Fruit fly (Drosophila melanogaster) whole organism, embryonic: Measurements from ENCODE around the gene mei-P26.

Experiments
- Aef1 ChIP-seq: fragments of 200-800 bp; sonication (Bioruptor generic); IDR thresholded peaks from 3 replicates; pipeline ENCODE4 v1.3.6; 2022; ENCODE audit warnings: missing biosample characterization, missing genetic modification characterization
- Antp ChIP-seq: fragments of 200-800 bp; sonication (Bioruptor generic); optimal IDR thresholded peaks from 3 replicates; lab custom pipeline; 2016; ENCODE audit warnings: missing biosample characterization, missing genetic modification characterization
- Awh ChIP-seq: fragments of 200-800 bp; sonication (Bioruptor generic); IDR thresholded peaks from 2 replicates; pipeline ENCODE4, ENCODE4 v1.3.6; 2022; ENCODE audit warnings: missing biosample characterization, missing genetic modification characterization
- BEAF-32 ChIP-seq: fragments of 200-800 bp; sonication (Bioruptor generic); optimal IDR thresholded peaks from 3 replicates; lab custom pipeline; 2017; ENCODE audit warnings: missing biosample characterization, missing genetic modification characterization, mild to moderate bottlenecking, moderate library complexity, missing genetic modification reagents
- Bgb ChIP-seq: fragments of 200-800 bp; sonication (Bioruptor generic); IDR thresholded peaks from 2 replicates; pipeline ENCODE4 v1.3.6; 2022; ENCODE audit warnings: missing biosample characterization, missing genetic modification characterization; ENCODE audit not compliant: partially characterized antibody
- CG11560 ChIP-seq: fragments of 200-800 bp; sonication (Bioruptor generic); IDR thresholded peaks from 3 replicates; pipeline ENCODE4 v1.3.6; 2022; ENCODE audit warnings: missing biosample characterization, missing genetic modification characterization
- CG12391 ChIP-seq: fragments of 200-800 bp; sonication (Bioruptor generic); optimal IDR thresholded peaks from 3 replicates; lab custom pipeline; 2018; ENCODE audit warnings: missing biosample characterization, mild to moderate bottlenecking, missing genetic modification characterization, moderate library complexity
- CG12744 ChIP-seq: fragments of 200-800 bp; sonication (Bioruptor generic); optimal IDR thresholded peaks from 2 replicates; lab custom pipeline; 2016; ENCODE audit warnings: missing biosample characterization, missing genetic modification characterization
- CG13775 ChIP-seq: fragments of 200-800 bp; sonication (Bioruptor generic); optimal IDR thresholded peaks from 3 replicates; lab custom pipeline; 2017; ENCODE audit warnings: missing biosample characterization, mild to moderate bottlenecking, missing genetic modification characterization
- CG14014 ChIP-seq: fragments of 200-800 bp; sonication (Bioruptor generic); IDR thresholded peaks from 2 replicates; pipeline ENCODE4 v1.3.6; 2022; ENCODE audit warnings: missing biosample characterization, missing genetic modification characterization
- CG1529 ChIP-seq: fragments of 200-800 bp; sonication (Bioruptor generic); optimal IDR thresholded peaks from 3 replicates; lab custom pipeline; 2018; ENCODE audit warnings: missing biosample characterization, missing genetic modification characterization
- CG3065 ChIP-seq: fragments of 200-800 bp; sonication (Bioruptor generic); optimal IDR thresholded peaks from 2 replicates; lab custom pipeline; 2016; ENCODE audit warnings: missing biosample characterization, missing genetic modification characterization
- CG32532 ChIP-seq: fragments of 200-800 bp; sonication (Bioruptor generic); IDR thresholded peaks from 2 replicates; pipeline ENCODE4 v1.3.6; 2022; ENCODE audit warnings: missing biosample characterization, missing genetic modification characterization
- CG33557 ChIP-seq: fragments of 200-800 bp; sonication (Bioruptor generic); optimal IDR thresholded peaks from 2 replicates; lab custom pipeline; 2019; ENCODE audit warnings: missing biosample characterization, mild to moderate bottlenecking, missing genetic modification characterization, moderate library complexity
- CG34422 ChIP-seq: fragments of 200-800 bp; sonication (Bioruptor generic); IDR thresholded peaks from 3 replicates; pipeline ENCODE4 v1.3.6; 2022; ENCODE audit warnings: missing biosample characterization, missing genetic modification characterization
- CG6683 ChIP-seq: fragments of 200-800 bp; sonication (Bioruptor generic); optimal IDR thresholded peaks from 2 replicates; lab custom pipeline; 2017; ENCODE audit warnings: missing biosample characterization, mild to moderate bottlenecking, missing genetic modification characterization, missing genetic modification reagents
- CG9609 ChIP-seq: fragments of 200-800 bp; sonication (Bioruptor generic); optimal IDR thresholded peaks from 3 replicates; lab custom pipeline; 2016; ENCODE audit warnings: missing biosample characterization, missing genetic modification characterization
- CG9797 ChIP-seq: fragments of 200-800 bp; sonication (Bioruptor generic); optimal IDR thresholded peaks from 3 replicates; lab custom pipeline; 2018; ENCODE audit warnings: missing biosample characterization, mild to moderate bottlenecking, missing genetic modification characterization
- Ets65A ChIP-seq: fragments of 200-800 bp; sonication (Bioruptor generic); peaks from one replicate; lab custom pipeline; 2016; ENCODE audit warnings: missing biosample characterization, missing genetic modification characterization
- HmgZ ChIP-seq: fragments of 200-800 bp; sonication (Bioruptor generic); optimal IDR thresholded peaks from 2 replicates; lab custom pipeline; 2018; ENCODE audit warnings: missing biosample characterization, mild to moderate bottlenecking, missing genetic modification characterization
- Hr39 ChIP-seq: fragments of >200 bp; optimal IDR thresholded peaks from 2 replicates; lab custom pipeline; 2017
- Hsf ChIP-seq: fragments of 200-800 bp; sonication (Bioruptor generic); optimal IDR thresholded peaks from 3 replicates; lab custom pipeline; 2016; ENCODE audit warnings: missing biosample characterization, missing genetic modification characterization
- MBD-R2 ChIP-seq: fragments of 200-800 bp; sonication (Bioruptor generic); IDR thresholded peaks from 2 replicates; pipeline ENCODE4 v1.3.6; 2022; ENCODE audit warnings: missing biosample characterization, missing genetic modification characterization
- MESR4 ChIP-seq: fragments of 200-800 bp; sonication (Bioruptor generic); optimal IDR thresholded peaks from 2 replicates; lab custom pipeline; 2018; ENCODE audit warnings: missing biosample characterization, mild to moderate bottlenecking, missing genetic modification characterization, moderate library complexity
- Mes4 ChIP-seq: fragments of 200-800 bp; sonication (Bioruptor generic); optimal IDR thresholded peaks from 2 replicates; lab custom pipeline; 2016; ENCODE audit warnings: missing biosample characterization, missing genetic modification characterization
- Oli ChIP-seq: fragments of 200-800 bp; sonication (Bioruptor generic); optimal IDR thresholded peaks from 2 replicates; lab custom pipeline; 2018; ENCODE audit warnings: missing biosample characterization, mild to moderate bottlenecking, missing genetic modification characterization, moderate library complexity
- Optix ChIP-seq: fragments of 200-800 bp; sonication (Bioruptor generic); IDR thresholded peaks from 3 replicates; pipeline ENCODE4 v1.3.6; 2022; ENCODE audit warnings: missing biosample characterization, missing genetic modification characterization
- Poxn ChIP-seq: fragments of 200-800 bp; sonication (Bioruptor generic); IDR thresholded peaks from 2 replicates; pipeline ENCODE4 v1.3.6; 2022; ENCODE audit warnings: missing biosample characterization, missing genetic modification characterization
- Sin3A ChIP-seq: fragments of >200 bp; optimal IDR thresholded peaks from 2 replicates; lab custom pipeline; 2018
- Stat92E ChIP-seq, 3 experiments: fragments of >200 bp in 2 of 3; fragments of 200-800 bp in 1 of 3; sonication (Bioruptor generic) in 1 of 3; optimal IDR thresholded peaks; 2 replicates each; lab custom pipeline; 2017 to 2019; ENCODE audit warnings: missing biosample characterization in 3 of 3, missing genetic modification characterization in 3 of 3, mild to moderate bottlenecking in 1 of 3, moderate library complexity in 1 of 3
- YL-1 ChIP-seq: fragments of 200-800 bp; sonication (Bioruptor generic); optimal IDR thresholded peaks from 3 replicates; lab custom pipeline; 2017; ENCODE audit warnings: missing biosample characterization, mild to moderate bottlenecking, missing genetic modification characterization
- bbx ChIP-seq: fragments of 200-800 bp; sonication (Bioruptor generic); IDR thresholded peaks from 2 replicates; pipeline ENCODE4 v1.3.6; 2022; ENCODE audit warnings: missing biosample characterization, missing genetic modification characterization; ENCODE audit not compliant: partially characterized antibody
- dmrt11E ChIP-seq: fragments of 200-800 bp; sonication (Bioruptor generic); optimal IDR thresholded peaks from 3 replicates; lab custom pipeline; 2018; ENCODE audit warnings: missing biosample characterization, mild to moderate bottlenecking, missing genetic modification characterization, moderate library complexity
- fd102C ChIP-seq: fragments of 200-800 bp; sonication (Bioruptor generic); optimal IDR thresholded peaks from 2 replicates; lab custom pipeline; 2018; ENCODE audit warnings: missing biosample characterization, mild to moderate bottlenecking, missing genetic modification characterization, moderate library complexity
- fd3F ChIP-seq: fragments of 200-800 bp; sonication (Bioruptor generic); optimal IDR thresholded peaks from 2 replicates; lab custom pipeline; 2018; ENCODE audit warnings: missing biosample characterization, mild to moderate bottlenecking, missing genetic modification characterization, moderate library complexity
- gt ChIP-seq: fragments of 200-800 bp; sonication (Bioruptor generic); IDR thresholded peaks from 2 replicates; pipeline ENCODE4 v1.3.6; 2022; ENCODE audit warnings: missing biosample characterization, missing genetic modification characterization
- hb ChIP-seq: fragments of 200-800 bp; sonication (Bioruptor generic); IDR thresholded peaks from 3 replicates; pipeline ENCODE4 v1.3.6; 2022; ENCODE audit warnings: missing biosample characterization, missing genetic modification characterization; ENCODE audit not compliant: partially characterized antibody
- hbn ChIP-seq: fragments of 200-800 bp; sonication (Bioruptor generic); IDR thresholded peaks from 2 replicates; pipeline ENCODE4 v1.3.6; 2022; ENCODE audit warnings: missing biosample characterization, missing genetic modification characterization; ENCODE audit not compliant: partially characterized antibody
- pb ChIP-seq: fragments of 200-800 bp; sonication (Bioruptor generic); optimal IDR thresholded peaks from 3 replicates; lab custom pipeline; 2016; ENCODE audit warnings: missing biosample characterization, missing genetic modification characterization
- pum ChIP-seq: fragments of 200-800 bp; sonication (Bioruptor generic); optimal IDR thresholded peaks from 2 replicates; lab custom pipeline; 2016; ENCODE audit warnings: missing biosample characterization, missing genetic modification characterization
- ranshi ChIP-seq: fragments of 200-800 bp; sonication (Bioruptor generic); IDR thresholded peaks from 2 replicates; pipeline ENCODE4 v1.3.6; 2022; ENCODE audit warnings: missing biosample characterization, missing genetic modification characterization
- salm ChIP-seq: fragments of 200-800 bp; sonication (Bioruptor generic); optimal IDR thresholded peaks from 2 replicates; lab custom pipeline; 2018; ENCODE audit warnings: missing biosample characterization, mild to moderate bottlenecking, missing genetic modification characterization
- sd ChIP-seq: fragments of 200-800 bp; sonication (Bioruptor generic); optimal IDR thresholded peaks from 3 replicates; lab custom pipeline; 2018; ENCODE audit warnings: missing biosample characterization, mild to moderate bottlenecking, missing genetic modification characterization, moderate library complexity
- sens ChIP-seq: fragments of 200-800 bp; sonication (Bioruptor generic); peaks from one replicate; lab custom pipeline; 2016; ENCODE audit warnings: missing biosample characterization, missing genetic modification characterization
- sima ChIP-seq: fragments of 200-800 bp; sonication (Bioruptor generic); optimal IDR thresholded peaks from 2 replicates; lab custom pipeline; 2016; ENCODE audit warnings: missing biosample characterization, missing genetic modification characterization
- sqz ChIP-seq: fragments of 200-800 bp; sonication (Bioruptor generic); optimal IDR thresholded peaks from 3 replicates; lab custom pipeline; 2018; ENCODE audit warnings: missing biosample characterization, mild to moderate bottlenecking, missing genetic modification characterization
- stwl ChIP-seq: fragments of 200-800 bp; sonication (Bioruptor generic); optimal IDR thresholded peaks from 3 replicates; lab custom pipeline; 2018; ENCODE audit warnings: missing biosample characterization, mild to moderate bottlenecking, missing genetic modification characterization, moderate library complexity
- trh ChIP-seq: fragments of 200-800 bp; sonication (Bioruptor generic); optimal IDR thresholded peaks from 2 replicates; lab custom pipeline; 2016; ENCODE audit warnings: missing biosample characterization, missing genetic modification characterization
- ttk ChIP-seq: fragments of 200-800 bp; sonication (Bioruptor generic); IDR thresholded peaks from 2 replicates; pipeline ENCODE4 v2.1.2; 2022; ENCODE audit warnings: missing biosample characterization, missing genetic modification characterization
- unc-4 ChIP-seq: fragments of 200-800 bp; sonication (Bioruptor generic); IDR thresholded peaks from 2 replicates; pipeline ENCODE4 v1.3.6; 2022; ENCODE audit warnings: missing biosample characterization, missing genetic modification characterization; ENCODE audit not compliant: partially characterized antibody
- usp ChIP-seq: fragments of >200 bp; optimal IDR thresholded peaks from 2 replicates; lab custom pipeline; 2017; ENCODE audit warnings: missing biosample characterization, missing genetic modification characterization
- vnd ChIP-seq: fragments of 200-800 bp; sonication (Bioruptor generic); IDR thresholded peaks from 3 replicates; pipeline ENCODE4 v1.3.6; 2022; ENCODE audit warnings: missing biosample characterization, missing genetic modification characterization; ENCODE audit not compliant: partially characterized antibody

The mei-P26 gene

dm6 chrX:9158366-9158765 is 4.7 kb upstream of the mei-P26 start, which contains the start of the genes Ost48 and Dlip1 (continued):
- TF ChIP-seq Mes4 (GFP tag; lab: Kevin White, UChicago) = no peak
- TF ChIP-seq CG3065 (GFP tag; lab: Kevin White, UChicago) = no peak
- TF ChIP-seq gt (GFP tag; lab: Robert Waterston, UW) = no peak
- peak; percentile 46 for TF ChIP-seq hbn (GFP tag; lab: Robert Waterston, UW)
- no peak for TF ChIP-seq Ets65A
- no peak for TF ChIP-seq HmgZ
- no peak for TF ChIP-seq CG13775 (GFP tag; lab: Kevin White, UChicago)
- 0 out of 3 replicates have a peak, but pooled peaks have one; percentile 30 for TF ChIP-seq vnd
- no peak for TF ChIP-seq salm (tag; lab: Kevin White, UChicago)
- no peak for TF ChIP-seq sens (GFP tag; lab: Kevin White, UChicago)
- TF ChIP-seq bbx (GFP tag; lab: Robert Waterston, UW) = 0 out of 2 replicates have a peak, but pooled peaks have one; percentile 25
- TF ChIP-seq Aef1 (GFP tag; lab: Robert Waterston, UW) = no peak
- TF ChIP-seq pb (GFP tag; lab: Kevin White, UChicago) = no peak
- no peak for TF ChIP-seq Poxn (GFP tag; lab: Robert Waterston, UW)
- TF ChIP-seq sd (tag; lab: Kevin White, UChicago) = peak; percentile 34
- TF ChIP-seq pum (GFP tag; lab: Kevin White, UChicago) = no peak
- peak; percentile 7; the same call in 1 of the 2 replicates for TF ChIP-seq MBD-R2
- TF ChIP-seq CG9609 = no peak
- TF ChIP-seq YL-1 = peak; percentile 37
- no peak for TF ChIP-seq sima (GFP tag; lab: Kevin White, UChicago)
- no peak for TF ChIP-seq CG32532
- TF ChIP-seq usp (GFP tag; lab: Kevin White, UChicago) = no peak
- no peak for TF ChIP-seq CG33557
- TF ChIP-seq CG12391 = no peak
- TF ChIP-seq CG1529 = no peak
- TF ChIP-seq dmrt11E (tag; lab: Kevin White, UChicago) = no peak
- peak; percentile 52; the same call in 1 of the 2 replicates for TF ChIP-seq unc-4
- TF ChIP-seq Optix (GFP tag; lab: Robert Waterston, UW) = no peak
- TF ChIP-seq Bgb (GFP tag; lab: Robert Waterston, UW) = 0 out of 2 replicates have a peak, but pooled peaks have one; percentile 15
- no peak for TF ChIP-seq Oli (tag; lab: Kevin White, UChicago)
- TF ChIP-seq trh (GFP tag; lab: Kevin White, UChicago) = no peak
- TF ChIP-seq BEAF-32 = peak; percentile 61
- TF ChIP-seq CG34422 (GFP tag; lab: Robert Waterston, UW) = peak; percentile 50; the same call in 1 of the 3 replicates
- TF ChIP-seq CG14014 (GFP tag; lab: Robert Waterston, UW) = no peak
- TF ChIP-seq Stat92E (GFP tag; optimal IDR thresholded peaks at IDR 0.05; lab: Kevin White, UChicago) = no peak
- TF ChIP-seq Antp (GFP tag; lab: Kevin White, UChicago) = no peak
- peak; percentile 54 for TF ChIP-seq stwl (tag; lab: Kevin White, UChicago)
- no peak for TF ChIP-seq ranshi (GFP tag; lab: Robert Waterston, UW)
- no peak for TF ChIP-seq CG12744
- peak; percentile 62; the same call in 2 of the 3 replicates for TF ChIP-seq CG11560 (tag; lab: Robert Waterston, UW)
- TF ChIP-seq fd102C = no peak
- TF ChIP-seq CG9797 (GFP tag; lab: Kevin White, UChicago) = peak; percentile 67
- TF ChIP-seq ttk (GFP tag; lab: Robert Waterston, UW) = no peak
- TF ChIP-seq MESR4 (GFP tag; lab: Kevin White, UChicago) = peak; percentile 28
- TF ChIP-seq Hr39 (lab: Kevin White, UChicago) = no peak
- no peak for TF ChIP-seq Hsf (GFP tag; lab: Kevin White, UChicago)
- TF ChIP-seq sqz (GFP tag; lab: Kevin White, UChicago) = peak; percentile 77
- TF ChIP-seq hb (GFP tag; lab: Robert Waterston, UW) = no peak
- TF ChIP-seq Sin3A = peak; percentile 24
- TF ChIP-seq fd3F (GFP tag; lab: Kevin White, UChicago) = no peak
- TF ChIP-seq Awh (GFP tag; lab: Robert Waterston, UW) = no peak
- no peak for TF ChIP-seq CG6683 (GFP tag; lab: Kevin White, UChicago)
